Fruit fly (Drosophila melanogaster): ENCODE measurements around the gene CG32563.

Gene CG32563

DNA sequence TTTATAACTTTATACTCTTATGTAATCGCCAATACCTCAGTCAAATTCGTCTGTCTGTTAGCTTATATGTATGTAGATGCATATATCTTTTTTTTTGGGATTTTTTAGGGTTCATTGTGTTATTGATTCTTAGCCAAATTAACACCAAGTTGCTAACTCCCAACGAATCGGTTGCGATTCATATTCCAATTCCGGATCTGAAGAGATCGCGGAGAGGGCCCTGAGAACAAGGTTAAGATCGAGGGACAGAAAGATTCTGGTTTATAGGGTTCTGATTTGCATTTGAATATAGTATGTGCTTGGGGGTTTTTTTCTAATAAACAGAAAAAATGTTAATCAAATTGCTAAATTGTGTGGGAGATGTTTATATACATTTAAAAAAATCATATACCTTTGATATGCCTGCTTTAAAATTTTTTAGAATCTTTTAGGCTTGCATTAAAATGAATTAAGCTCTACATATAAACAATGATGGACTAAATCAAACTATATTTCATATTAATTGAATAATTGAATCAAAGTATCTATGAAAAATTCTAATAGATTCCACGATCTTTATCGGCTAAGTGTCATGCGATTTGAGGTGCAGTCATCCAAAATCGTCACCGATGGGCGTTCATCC is at the start of gene CG32563:
TSS of gene CG32563 (plus strand) at position 572 of the 622 bp plus-strand sequence.
- TF ChIP-seq Dif (GFP tag; optimal IDR thresholded peaks at IDR 0.05; ENCODE audit: partially characterized antibody) (no peak), Myc (optimal IDR thresholded peaks at IDR 0.05) (no peak), tai (GFP tag; optimal IDR thresholded peaks at IDR 0.05) (no peak), br (GFP tag; optimal IDR thresholded peaks at IDR 0.05) (no peak), Hr78 (GFP tag; optimal IDR thresholded peaks at IDR 0.05) (no peak), OdsH (GFP tag; optimal IDR thresholded peaks at IDR 0.05) (no peak), lola (GFP tag; optimal IDR thresholded peaks at IDR 0.05) (no peak), Hr83 (GFP tag; optimal IDR thresholded peaks at IDR 0.05; ENCODE audit: poor library complexity, severe bottlenecking) (no peak)

- TF ChIP-seq GATAd (GFP tag; optimal IDR thresholded peaks at IDR 0.05) (no peak), brk (GFP tag; optimal IDR thresholded peaks at IDR 0.05) (no peak), br (GFP tag; optimal IDR thresholded peaks at IDR 0.05) (no peak), Abd-B (GFP tag; optimal IDR thresholded peaks at IDR 0.05) (no peak), fru (GFP tag; optimal IDR thresholded peaks at IDR 0.05) (no peak), Hr78 (GFP tag; optimal IDR thresholded peaks at IDR 0.05) (no peak), h (GFP tag; optimal IDR thresholded peaks at IDR 0.05) (no peak), pan (optimal IDR thresholded peaks at IDR 0.05) (no peak), N (GFP tag; optimal IDR thresholded peaks at IDR 0.05) (no peak), tai (GFP tag; optimal IDR thresholded peaks at IDR 0.05) (no peak), Vsx2 (GFP tag; optimal IDR thresholded peaks at IDR 0.05; ENCODE audit: partially characterized antibody) (no peak), sage (GFP tag; optimal IDR thresholded peaks at IDR 0.05) (no peak), CrebA (GFP tag; optimal IDR thresholded peaks at IDR 0.05; ENCODE audit: borderline replicate concordance) (no peak), Hr83 (GFP tag; optimal IDR thresholded peaks at IDR 0.05; ENCODE audit: poor library complexity, severe bottlenecking) (no peak), Myc (optimal IDR thresholded peaks at IDR 0.05) (no peak), dl (GFP tag; optimal IDR thresholded peaks at IDR 0.05; ENCODE audit: insufficient read depth in 1 of 2, partially characterized antibody in 2 of 2) (no peak), psq (GFP tag; optimal IDR thresholded peaks at IDR 0.05) (no peak), lola (GFP tag; optimal IDR thresholded peaks at IDR 0.05) (no peak)
Observed at dm6 chrX:17159116-17159515, 49.1 kb upstream of the CG32563 start, which contains the start of gene xmas. Gene xmas (minus strand): TSS chrX:17159306.

DNA sequence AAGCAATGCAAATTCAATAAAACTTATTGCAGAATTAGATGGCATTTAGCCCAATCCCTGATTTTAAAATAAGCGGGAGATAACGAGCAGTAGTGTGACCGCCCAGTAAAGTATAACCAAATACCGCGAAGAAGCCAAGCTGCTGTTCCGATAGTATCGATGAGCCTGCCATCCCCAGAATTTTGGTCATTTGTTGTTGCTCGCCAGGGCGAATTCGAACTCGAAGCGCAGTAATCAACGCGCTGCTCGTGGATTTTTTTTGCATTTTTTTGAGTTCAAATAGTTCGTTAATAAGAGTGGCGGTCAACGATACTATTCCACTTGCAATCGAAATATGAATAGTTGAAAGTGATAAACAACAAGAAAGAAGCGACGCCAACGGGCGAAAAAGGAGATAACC is 48.4 kb upstream of the CG32563 start, which contains the start of gene baz:
TSS of gene baz (plus strand) at position 188 of the 400 bp plus-strand sequence.
- no peak for TF ChIP-seq rgr (GFP tag; optimal IDR thresholded peaks at IDR 0.05)
- no peak for TF ChIP-seq CG9705 (GFP tag; optimal IDR thresholded peaks at IDR 0.05)
- TF ChIP-seq Abd-B (GFP tag; optimal IDR thresholded peaks at IDR 0.05): no peak
- TF ChIP-seq psq (GFP tag; optimal IDR thresholded peaks at IDR 0.05): peak; percentile 1
- TF ChIP-seq Hnf4 (GFP tag; optimal IDR thresholded peaks at IDR 0.05): no peak
- no peak for TF ChIP-seq h (GFP tag; optimal IDR thresholded peaks at IDR 0.05)
- TF ChIP-seq Jra (GFP tag; optimal IDR thresholded peaks at IDR 0.05): no peak
- TF ChIP-seq dl (GFP tag; optimal IDR thresholded peaks at IDR 0.05; ENCODE audit: insufficient read depth in 1 of 2, partially characterized antibody in 2 of 2): no peak
- TF ChIP-seq CG32264 (GFP tag; optimal IDR thresholded peaks at IDR 0.05): no peak
- TF ChIP-seq GATAd (GFP tag; optimal IDR thresholded peaks at IDR 0.05): no peak
- TF ChIP-seq fru (GFP tag; optimal IDR thresholded peaks at IDR 0.05): no peak
- TF ChIP-seq foxo (GFP tag; optimal IDR thresholded peaks at IDR 0.05): no peak
- TF ChIP-seq dmrt93B (GFP tag; optimal IDR thresholded peaks at IDR 0.05): no peak
- TF ChIP-seq Hr78 (GFP tag; optimal IDR thresholded peaks at IDR 0.05): no peak
- no peak for TF ChIP-seq sage (GFP tag; optimal IDR thresholded peaks at IDR 0.05)
- no peak for TF ChIP-seq ey (GFP tag; optimal IDR thresholded peaks at IDR 0.05)
- no peak for TF ChIP-seq CrebA (GFP tag; optimal IDR thresholded peaks at IDR 0.05; ENCODE audit: borderline replicate concordance)
- no peak for TF ChIP-seq Vsx2 (GFP tag; optimal IDR thresholded peaks at IDR 0.05; ENCODE audit: partially characterized antibody)
- TF ChIP-seq sv (GFP tag; optimal IDR thresholded peaks at IDR 0.05): no peak
- no peak for TF ChIP-seq pan (optimal IDR thresholded peaks at IDR 0.05)
- peak; percentile 12 for TF ChIP-seq Sp1 (GFP tag; optimal IDR thresholded peaks at IDR 0.05)
- TF ChIP-seq Rel (GFP tag; optimal IDR thresholded peaks at IDR 0.05): no peak
- peak; percentile 59 for TF ChIP-seq Rel (tag; optimal IDR thresholded peaks at IDR 0.05)
- TF ChIP-seq lola (GFP tag; optimal IDR thresholded peaks at IDR 0.05): no peak

DNA sequence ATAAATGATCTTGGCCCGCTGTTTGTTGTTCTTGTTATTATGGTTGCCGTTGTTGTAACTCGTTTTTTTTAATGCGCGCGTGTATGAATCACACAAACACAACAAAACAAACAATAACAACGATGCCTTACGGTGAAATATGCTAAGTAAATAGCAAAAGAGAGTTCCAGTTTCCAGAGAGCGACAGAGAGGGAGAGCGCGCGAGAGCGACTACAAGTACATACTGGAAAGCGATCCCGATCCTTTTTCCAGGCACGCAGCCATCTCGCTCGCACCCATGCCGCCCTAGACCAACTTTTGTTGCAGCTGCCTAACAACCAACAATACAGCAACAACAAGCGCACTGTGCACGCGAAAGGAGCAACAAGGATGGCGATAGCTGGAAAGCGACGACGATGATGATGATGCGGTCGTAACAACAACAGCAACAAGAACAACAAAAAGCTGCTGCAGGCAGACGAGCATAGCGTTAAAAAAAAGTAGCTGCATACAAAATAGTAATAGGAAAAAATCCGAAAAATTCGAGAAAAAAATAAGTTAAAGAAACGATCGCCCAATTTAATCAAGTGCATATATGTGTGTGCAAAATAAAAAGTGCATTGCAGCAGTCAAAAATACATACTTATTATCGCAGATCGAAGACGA is 47.7 kb upstream of the CG32563 start:
- TF ChIP-seq dsf (GFP tag; optimal IDR thresholded peaks at IDR 0.05; ENCODE audit: borderline replicate concordance) (no peak), Dif (GFP tag; optimal IDR thresholded peaks at IDR 0.05; ENCODE audit: partially characterized antibody) (peak; percentile 52), Jra (GFP tag; optimal IDR thresholded peaks at IDR 0.05) (no peak), CG9705 (GFP tag; optimal IDR thresholded peaks at IDR 0.05) (no peak), jim (GFP tag; optimal IDR thresholded peaks at IDR 0.05) (no peak), Sp1 (GFP tag; optimal IDR thresholded peaks at IDR 0.05) (no peak), Myc (optimal IDR thresholded peaks at IDR 0.05) (no peak), fru (GFP tag; optimal IDR thresholded peaks at IDR 0.05) (no peak)

All from whole organism, wandering third instar larva.